Fruit fly (Drosophila melanogaster) whole organism, prepupa: ENCODE results near the gene IP3K2.

Source experiments
- Blimp-1 ChIP-seq: fragments of 200-800 bp; sonication (Bioruptor generic); optimal IDR thresholded peaks from 3 replicates; lab custom pipeline; 2017; ENCODE audit warnings: missing biosample characterization, missing genetic modification characterization, mild to moderate bottlenecking, moderate library complexity, missing genetic modification reagents
- CG10631 ChIP-seq: fragments of 200-800 bp; sonication (Bioruptor generic); optimal IDR thresholded peaks from 2 replicates; lab custom pipeline; 2016; ENCODE audit warnings: missing biosample characterization, missing genetic modification characterization
- CG10669 ChIP-seq: fragments of 200-800 bp; sonication (Bioruptor generic); optimal IDR thresholded peaks from 3 replicates; lab custom pipeline; 2018; ENCODE audit warnings: missing biosample characterization, mild to moderate bottlenecking, missing genetic modification characterization, moderate library complexity
- CG11762 ChIP-seq: fragments of 200-800 bp; sonication (Bioruptor generic); optimal IDR thresholded peaks from 3 replicates; lab custom pipeline; 2016; ENCODE audit warnings: missing biosample characterization, missing genetic modification characterization; ENCODE audit not compliant: insufficient read depth
- CG11902 ChIP-seq: fragments of 200-800 bp; sonication (Bioruptor generic); optimal IDR thresholded peaks from 3 replicates; lab custom pipeline; 2016; ENCODE audit warnings: missing biosample characterization, missing genetic modification characterization
- CG15336 ChIP-seq: fragments of 200-800 bp; sonication (Bioruptor generic); IDR thresholded peaks from 2 replicates; pipeline ENCODE4 v1.3.6; 2022; ENCODE audit warnings: missing biosample characterization, missing genetic modification characterization
- CG1621 ChIP-seq: fragments of 200-800 bp; sonication (Bioruptor generic); optimal IDR thresholded peaks from 3 replicates; lab custom pipeline; 2018; ENCODE audit warnings: missing biosample characterization, mild to moderate bottlenecking, missing genetic modification characterization
- CG16779 ChIP-seq: fragments of 200-800 bp; sonication (Bioruptor generic); optimal IDR thresholded peaks from 3 replicates; lab custom pipeline; 2017; ENCODE audit warnings: missing biosample characterization, mild to moderate bottlenecking, missing genetic modification characterization
- CG3032 ChIP-seq: fragments of 200-800 bp; optimal IDR thresholded peaks from 2 replicates; lab custom pipeline; 2019; ENCODE audit warnings: missing biosample characterization, mild to moderate bottlenecking, missing genetic modification characterization, moderate library complexity
- CG32006 ChIP-seq: fragments of 200-800 bp; sonication (Bioruptor generic); optimal IDR thresholded peaks from 3 replicates; lab custom pipeline; 2017; ENCODE audit warnings: missing biosample characterization, mild to moderate bottlenecking, missing genetic modification characterization
- CG34406 ChIP-seq: fragments of 200-800 bp; sonication (Bioruptor generic); optimal IDR thresholded peaks from 3 replicates; lab custom pipeline; 2016; ENCODE audit warnings: missing biosample characterization, missing genetic modification characterization
- CG3919 ChIP-seq: fragments of 200-800 bp; sonication (Bioruptor generic); optimal IDR thresholded peaks from 3 replicates; lab custom pipeline; 2016; ENCODE audit warnings: missing biosample characterization, missing genetic modification characterization
- CG4318 ChIP-seq: fragments of 200-800 bp; sonication (Bioruptor generic); optimal IDR thresholded peaks from 3 replicates; lab custom pipeline; 2017; ENCODE audit warnings: missing biosample characterization, mild to moderate bottlenecking, missing genetic modification characterization
- CG6163 ChIP-seq: fragments of 200-800 bp; sonication (Bioruptor generic); IDR thresholded peaks from 3 replicates; pipeline ENCODE4 v1.3.6; 2022; ENCODE audit warnings: missing biosample characterization, missing genetic modification characterization
- CG6276 ChIP-seq: fragments of 200-800 bp; sonication (Bioruptor generic); optimal IDR thresholded peaks from 2 replicates; lab custom pipeline; 2017; ENCODE audit warnings: missing biosample characterization, mild to moderate bottlenecking, missing genetic modification characterization
- CG6792 ChIP-seq: fragments of 200-800 bp; sonication (Bioruptor generic); optimal IDR thresholded peaks from 3 replicates; lab custom pipeline; 2016; ENCODE audit warnings: missing biosample characterization, missing genetic modification characterization
- CG6808 ChIP-seq: fragments of 200-800 bp; sonication (Bioruptor generic); optimal IDR thresholded peaks from 3 replicates; lab custom pipeline; 2017; ENCODE audit warnings: missing biosample characterization, missing genetic modification characterization, mild to moderate bottlenecking, moderate library complexity, missing genetic modification reagents
- CG6854 ChIP-seq: fragments of 200-800 bp; sonication (Bioruptor generic); optimal IDR thresholded peaks from 2 replicates; lab custom pipeline; 2017; ENCODE audit warnings: missing biosample characterization, mild to moderate bottlenecking, missing genetic modification characterization
- CG7368 ChIP-seq: fragments of 200-800 bp; sonication (Bioruptor generic); optimal IDR thresholded peaks from 3 replicates; lab custom pipeline; 2016; ENCODE audit warnings: missing biosample characterization, missing genetic modification characterization
- CG8119 ChIP-seq: fragments of 200-800 bp; sonication (Bioruptor generic); IDR thresholded peaks from 3 replicates; pipeline ENCODE4 v1.3.6; 2022; ENCODE audit warnings: missing biosample characterization, missing genetic modification characterization
- CG9139 ChIP-seq: fragments of 200-800 bp; sonication (Bioruptor generic); optimal IDR thresholded peaks from 3 replicates; lab custom pipeline; 2017; ENCODE audit warnings: missing biosample characterization, mild to moderate bottlenecking, missing genetic modification characterization
- Eip75B ChIP-seq: fragments of 200-800 bp; sonication (Bioruptor generic); optimal IDR thresholded peaks from 3 replicates; lab custom pipeline; 2016; ENCODE audit warnings: missing biosample characterization, missing genetic modification characterization
- Eip93F ChIP-seq: fragments of 200-800 bp; sonication (Bioruptor generic); optimal IDR thresholded peaks from 2 replicates; lab custom pipeline; 2016; ENCODE audit warnings: missing biosample characterization, mild to moderate bottlenecking, missing genetic modification characterization
- Ets21C ChIP-seq: fragments of 200-800 bp; sonication (Bioruptor generic); optimal IDR thresholded peaks from 3 replicates; lab custom pipeline; 2016; ENCODE audit warnings: missing biosample characterization, missing genetic modification characterization
- Ets96B ChIP-seq: fragments of 200-800 bp; optimal IDR thresholded peaks from 2 replicates; lab custom pipeline; 2019; ENCODE audit warnings: missing biosample characterization, mild to moderate bottlenecking, missing genetic modification characterization, moderate library complexity
- Gug ChIP-seq: fragments of 200-800 bp; sonication (Bioruptor generic); IDR thresholded peaks from 2 replicates; pipeline ENCODE4 v1.3.6; 2022; ENCODE audit warnings: missing biosample characterization, missing genetic modification characterization
- Hr38 ChIP-seq: sonication (Bioruptor generic); optimal IDR thresholded peaks from 2 replicates; lab custom pipeline; 2016; ENCODE audit warnings: missing biosample characterization, missing genetic modification characterization
- Hr39 ChIP-seq: fragments of 200-800 bp; sonication (Bioruptor generic); optimal IDR thresholded peaks from 2 replicates; lab custom pipeline; 2016; ENCODE audit warnings: missing biosample characterization, missing genetic modification characterization
- Hr4 ChIP-seq: fragments of 200-800 bp; sonication (Bioruptor generic); optimal IDR thresholded peaks from 3 replicates; lab custom pipeline; 2016; ENCODE audit warnings: missing biosample characterization, missing genetic modification characterization
- Met ChIP-seq: fragments of 200-800 bp; sonication (Bioruptor generic); optimal IDR thresholded peaks from 3 replicates; lab custom pipeline; 2016; ENCODE audit warnings: missing biosample characterization, missing genetic modification characterization
- OdsH ChIP-seq: fragments of 200-800 bp; sonication (Bioruptor generic); optimal IDR thresholded peaks from 3 replicates; lab custom pipeline; 2016; ENCODE audit warnings: missing biosample characterization, missing genetic modification characterization
- Smox ChIP-seq: fragments of 200-800 bp; sonication (Bioruptor generic); optimal IDR thresholded peaks from 3 replicates; lab custom pipeline; 2016; ENCODE audit warnings: missing biosample characterization, missing genetic modification characterization
- Sox102F ChIP-seq: fragments of 200-800 bp; sonication (Bioruptor generic); optimal IDR thresholded peaks from 2 replicates; lab custom pipeline; 2016; ENCODE audit warnings: missing biosample characterization, mild to moderate bottlenecking, missing genetic modification characterization
- Sox15 ChIP-seq: fragments of 200-800 bp; sonication (Bioruptor generic); optimal IDR thresholded peaks from 3 replicates; lab custom pipeline; 2016; ENCODE audit warnings: missing biosample characterization, missing genetic modification characterization
- achi ChIP-seq: fragments of 200-800 bp; sonication (Bioruptor generic); optimal IDR thresholded peaks from 3 replicates; lab custom pipeline; 2016; ENCODE audit warnings: missing biosample characterization, missing genetic modification characterization
- acj6 ChIP-seq: fragments of 200-800 bp; sonication (Bioruptor generic); optimal IDR thresholded peaks from 3 replicates; lab custom pipeline; 2016; ENCODE audit warnings: missing biosample characterization, missing genetic modification characterization
- cyc ChIP-seq: fragments of 200-800 bp; sonication (Bioruptor generic); optimal IDR thresholded peaks from 3 replicates; lab custom pipeline; 2016; ENCODE audit warnings: missing biosample characterization, missing genetic modification characterization
- esn ChIP-seq: fragments of 200-800 bp; sonication (Bioruptor generic); optimal IDR thresholded peaks from 2 replicates; lab custom pipeline; 2016; ENCODE audit warnings: missing biosample characterization, mild to moderate bottlenecking, missing genetic modification characterization, moderate library complexity
- fd85E ChIP-seq: fragments of 200-800 bp; sonication (Bioruptor generic); optimal IDR thresholded peaks from 3 replicates; lab custom pipeline; 2016; ENCODE audit warnings: missing biosample characterization, missing genetic modification characterization
- fkh ChIP-seq: fragments of 200-800 bp; sonication (Bioruptor generic); optimal IDR thresholded peaks from 3 replicates; lab custom pipeline; 2017; ENCODE audit warnings: missing biosample characterization, mild to moderate bottlenecking, missing genetic modification characterization, moderate library complexity
- lz ChIP-seq: fragments of 200-800 bp; sonication (Bioruptor generic); optimal IDR thresholded peaks from 3 replicates; lab custom pipeline; 2016; ENCODE audit warnings: missing biosample characterization, missing genetic modification characterization
- net ChIP-seq: fragments of 200-800 bp; sonication (Bioruptor generic); optimal IDR thresholded peaks from 3 replicates; lab custom pipeline; 2016; ENCODE audit warnings: missing biosample characterization, missing genetic modification characterization
- pdm3 ChIP-seq: fragments of 200-800 bp; sonication (Bioruptor generic); optimal IDR thresholded peaks from 3 replicates; lab custom pipeline; 2016; ENCODE audit warnings: missing biosample characterization, missing genetic modification characterization
- salr ChIP-seq, 2 experiments: fragments of 200-800 bp; sonication (Bioruptor generic); optimal IDR thresholded peaks; 3 replicates each; lab custom pipeline; 2016 to 2018; ENCODE audit warnings: missing biosample characterization in 2 of 2, missing genetic modification characterization in 2 of 2, mild to moderate bottlenecking in 1 of 2
- spab ChIP-seq: fragments of 200-800 bp; sonication (Bioruptor generic); optimal IDR thresholded peaks from 2 replicates; lab custom pipeline; 2017; ENCODE audit warnings: missing biosample characterization, mild to moderate bottlenecking, missing genetic modification characterization, missing genetic modification reagents
- ss ChIP-seq, 2 experiments: fragments of 200-800 bp; sonication (Bioruptor generic); optimal IDR thresholded peaks; 2 replicates in 1 of 2; 3 replicates in 1 of 2; lab custom pipeline; 2017 to 2018; ENCODE audit warnings: mild to moderate bottlenecking in 2 of 2, missing biosample characterization in 2 of 2, missing genetic modification characterization in 2 of 2, moderate library complexity in 1 of 2
- svp ChIP-seq: fragments of 200-800 bp; sonication (Bioruptor generic); peaks from one replicate; lab custom pipeline; 2016; ENCODE audit warnings: missing biosample characterization, missing genetic modification characterization
- topi ChIP-seq: fragments of 200-800 bp; sonication (Bioruptor generic); optimal IDR thresholded peaks from 3 replicates; lab custom pipeline; 2016; ENCODE audit warnings: missing biosample characterization, missing genetic modification characterization
- vri ChIP-seq: fragments of 200-800 bp; sonication (Bioruptor generic); optimal IDR thresholded peaks from 3 replicates; lab custom pipeline; 2016; ENCODE audit warnings: missing biosample characterization, mild to moderate bottlenecking, missing genetic modification characterization

Gene IP3K2

DNA sequence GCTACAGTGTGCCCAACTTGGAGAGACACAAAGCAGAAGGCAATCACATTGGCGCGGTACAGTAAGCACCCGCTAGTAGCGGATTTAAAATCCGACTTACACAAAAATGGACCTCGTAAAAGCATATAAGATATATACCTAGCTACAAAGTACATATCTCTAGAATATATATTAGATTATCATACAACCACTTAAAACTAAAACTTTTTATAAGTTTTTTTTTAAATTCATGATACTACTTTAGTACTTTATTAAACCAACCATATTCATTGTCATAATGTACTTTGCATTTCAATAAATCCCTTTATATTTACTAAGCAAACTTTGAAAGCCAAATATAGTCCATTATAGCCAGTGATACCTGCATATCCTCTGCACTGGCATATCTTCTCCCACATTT lies 28.3 kb upstream of the IP3K2 start (continued):
- TF ChIP-seq OdsH (GFP tag; lab: Kevin White, UChicago) (peak; percentile 82), CG11762 (peak; percentile 73), CG6854 (GFP tag; lab: Kevin White, UChicago) (no peak), Eip93F (GFP tag; lab: Kevin White, UChicago) (peak; percentile 9), Ets96B (peak; percentile 73), svp (GFP tag; lab: Kevin White, UChicago) (peak; percentile 10), Eip75B (GFP tag; lab: Kevin White, UChicago) (no peak), CG6808 (GFP tag; lab: Kevin White, UChicago) (peak; percentile 80), topi (peak; percentile 74), cyc (GFP tag; lab: Kevin White, UChicago) (peak; percentile 73), Sox102F (peak; percentile 46), CG10669 (GFP tag; lab: Kevin White, UChicago) (peak; percentile 67), CG8119 (GFP tag; lab: Robert Waterston, UW) (peak; percentile 75)

DNA sequence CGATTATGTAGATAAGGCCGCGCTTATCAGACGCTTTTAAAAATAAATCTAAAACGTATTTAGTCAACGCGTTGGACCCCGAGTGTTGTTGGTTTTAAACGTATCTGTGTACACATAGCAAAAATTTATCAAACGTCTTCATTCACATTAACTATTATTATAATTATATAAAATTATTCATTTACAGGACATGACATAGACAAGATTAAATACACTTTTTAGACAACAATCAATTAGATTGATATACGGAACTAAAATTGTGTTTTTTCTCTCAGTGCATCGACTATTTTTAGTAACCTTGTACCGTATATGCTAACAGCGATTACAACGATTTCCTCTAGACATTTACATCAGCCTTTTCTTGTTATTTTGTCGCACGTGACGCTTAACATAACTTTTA lies 26.7 kb upstream of the IP3K2 start:
- TF ChIP-seq CG32006 (GFP tag; lab: Kevin White, UChicago) (peak; percentile 65), CG7368 (GFP tag; lab: Kevin White, UChicago) (peak; percentile 34), acj6 (GFP tag; lab: Kevin White, UChicago) (peak; percentile 42), CG3032 (tag; lab: Kevin White, UChicago) (peak; percentile 46), Hr4 (GFP tag; lab: Kevin White, UChicago) (peak; percentile 32), spab (GFP tag; lab: Kevin White, UChicago) (peak; percentile 25), Eip93F (GFP tag; lab: Kevin White, UChicago) (no peak), CG16779 (tag; lab: Kevin White, UChicago) (no peak), CG9139 (GFP tag; lab: Kevin White, UChicago) (no peak), Hr39 (GFP tag; lab: Kevin White, UChicago) (peak; percentile 8), fd85E (GFP tag; lab: Kevin White, UChicago) (no peak), Eip75B (GFP tag; lab: Kevin White, UChicago) (no peak), CG6163 (GFP tag; lab: Robert Waterston, UW) (peak; percentile 52), pdm3 (peak; percentile 10), esn (GFP tag; lab: Kevin White, UChicago) (peak; percentile 29), lz (GFP tag; lab: Kevin White, UChicago) (no peak), vri (GFP tag; lab: Kevin White, UChicago) (no peak), CG11902 (GFP tag; lab: Kevin White, UChicago) (peak; percentile 15), Smox (GFP tag; lab: Kevin White, UChicago) (peak; percentile 10), CG3919 (GFP tag; lab: Kevin White, UChicago) (peak; percentile 25), CG4318 (GFP tag; lab: Kevin White, UChicago) (peak; percentile 5), salr (GFP tag; optimal IDR thresholded peaks at IDR 0.05; lab: Kevin White, UChicago) (peak in 1 of 2 experiments; percentile 22), ss (GFP tag; optimal IDR thresholded peaks at IDR 0.05; lab: Kevin White, UChicago) (peak; percentile 13 to 26), achi (GFP tag; lab: Kevin White, UChicago) (peak; percentile 49), CG15336 (GFP tag; lab: Robert Waterston, UW) (peak; percentile 73), Met (GFP tag; lab: Kevin White, UChicago) (no peak), CG6276 (GFP tag; lab: Kevin White, UChicago) (peak; percentile 27), Gug (no peak), Hr38 (GFP tag; lab: Kevin White, UChicago) (no peak), CG34406 (peak; percentile 49), cyc (GFP tag; lab: Kevin White, UChicago) (no peak), CG10669 (GFP tag; lab: Kevin White, UChicago) (peak; percentile 40), Sox15 (GFP tag; lab: Kevin White, UChicago) (no peak), CG11762 (peak; percentile 35), CG10631 (GFP tag; lab: Kevin White, UChicago) (peak; percentile 63), net (GFP tag; lab: Kevin White, UChicago) (peak; percentile 25), CG6808 (GFP tag; lab: Kevin White, UChicago) (peak; percentile 44), CG1621 (peak; percentile 32), Ets21C (GFP tag; lab: Kevin White, UChicago) (no peak), topi (peak; percentile 45), Blimp-1 (GFP tag; lab: Kevin White, UChicago) (no peak), fkh (GFP tag; lab: Kevin White, UChicago) (peak; percentile 7), CG6792 (GFP tag; lab: Kevin White, UChicago) (peak; percentile 40), CG6854 (GFP tag; lab: Kevin White, UChicago) (no peak), CG8119 (GFP tag; lab: Robert Waterston, UW) (peak; percentile 66; the same call in 2 of the 3 replicates)
